Worm (Caenorhabditis elegans) whole organism, L2 larva: ENCODE measurements around the gene C02B8.1.

Source experiments
- F13H6.1 ChIP-seq: sonication (generic microtip); optimal IDR thresholded peaks from 2 replicates; lab custom pipeline; 2016; ENCODE audit warnings: missing genetic modification characterization, missing compliant biosample characterization
- Y55F3AM.14 ChIP-seq: fragments of 200-800 bp; sonication (Bioruptor generic); optimal IDR thresholded peaks from 2 replicates; lab custom pipeline; 2018; ENCODE audit warnings: mild to moderate bottlenecking, missing genetic modification characterization, missing compliant biosample characterization
- ama-1 ChIP-seq: fragments of 150-350 bp; optimal IDR thresholded peaks from 2 replicates; lab custom pipeline; 2018; ENCODE audit warnings: inconsistent platforms
- blmp-1 ChIP-seq: sonication (generic microtip); optimal IDR thresholded peaks from 2 replicates; lab custom pipeline; 2017; ENCODE audit warnings: missing genetic modification characterization, mild to moderate bottlenecking, missing compliant biosample characterization, antibody characterized with exemption, moderate library complexity; ENCODE audit not compliant: insufficient read depth
- ceh-16 ChIP-seq: fragments of 150-350 bp; optimal IDR thresholded peaks from 2 replicates; lab custom pipeline; 2014; ENCODE audit warnings: missing biosample characterization, missing genetic modification characterization
- lin-39 ChIP-seq: fragments of 150-350 bp; optimal IDR thresholded peaks from 2 replicates; lab custom pipeline; 2014; ENCODE audit warnings: missing biosample characterization, missing genetic modification reagents, missing genetic modification characterization
- nhr-237 ChIP-seq: fragments of 150-350 bp; optimal IDR thresholded peaks from 2 replicates; lab custom pipeline; 2014; ENCODE audit warnings: missing biosample characterization, missing genetic modification characterization
- skn-1 ChIP-seq: sonication (generic microtip); optimal IDR thresholded peaks from 2 replicates; lab custom pipeline; 2017; ENCODE audit warnings: missing biosample characterization, missing genetic modification characterization
- snpc-4 ChIP-seq: fragments of 150-350 bp; optimal IDR thresholded peaks from 2 replicates; lab custom pipeline; 2014; ENCODE audit warnings: missing biosample characterization, missing genetic modification characterization
- unc-55 ChIP-seq: fragments of 150-350 bp; sonication (generic microtip); optimal IDR thresholded peaks from 3 replicates; lab custom pipeline; 2014; ENCODE audit warnings: missing biosample characterization, missing genetic modification reagents, missing genetic modification characterization

ce11 chrX:8116157-8116556, 31.3 kb upstream of the C02B8.1 start, which contains the start of gene hlh-8:
- TF ChIP-seq Y55F3AM.14 (GFP tag; lab: Kevin White, UChicago) (no peak), snpc-4 (tag; lab: Kevin White, UChicago) (no peak), ama-1 (lab: Kevin White, UChicago) (no peak), nhr-237 (no peak), skn-1 (no peak), lin-39 (tag; lab: Kevin White, UChicago) (no peak), F13H6.1 (tag; lab: Kevin White, UChicago) (no peak), ceh-16 (tag; lab: Kevin White, UChicago) (no peak), blmp-1 (tag; lab: Kevin White, UChicago) (no peak), unc-55 (no peak)
